Fruit fly (Drosophila melanogaster) whole organism: ENCODE results near the gene mRpL20.

Source experiments
- Dll ChIP-seq: fragments of >200 bp; optimal IDR thresholded peaks from 2 replicates; lab custom pipeline; 2017
- EcR ChIP-seq, 2 experiments: fragments of >200 bp; optimal IDR thresholded peaks; 2 replicates each; lab custom pipeline; 2017; ENCODE audit warnings: missing biosample characterization in 2 of 2, missing genetic modification characterization in 2 of 2, missing genetic modification reagents in 2 of 2
- pan ChIP-seq: fragments of >200 bp; optimal IDR thresholded peaks from 2 replicates; lab custom pipeline; 2017
- usp ChIP-seq: fragments of >200 bp; optimal IDR thresholded peaks from 2 replicates; lab custom pipeline; 2017; ENCODE audit warnings: missing biosample characterization, missing genetic modification characterization, mixed read lengths

dm6 chr3L:13066220-13066619, 48.6 kb upstream of the mRpL20 start:
- no peak for TF ChIP-seq usp (GFP tag; lab: Kevin White, UChicago)
- no peak for TF ChIP-seq pan (lab: Kevin White, UChicago)
- no peak for TF ChIP-seq EcR (GFP tag; optimal IDR thresholded peaks at IDR 0.05; lab: Kevin White, UChicago)
- no peak for TF ChIP-seq Dll (lab: Kevin White, UChicago)
